Worm (Caenorhabditis elegans): ENCODE results near the gene srh-61.

ce11 chrII:12494067-12494477 is 22.1 kb downstream of the srh-61 start:
- TF ChIP-seq lim-6 (tag; optimal IDR thresholded peaks at IDR 0.05) (no peak), unc-3 (GFP tag; conservative IDR thresholded peaks at IDR 0.05) (no peak), unc-3 (tag; optimal IDR thresholded peaks at IDR 0.05) (no peak), ama-1 (optimal IDR thresholded peaks at IDR 0.05) (no peak), pqm-1 (tag; optimal IDR thresholded peaks at IDR 0.05) (no peak), nfya-1 (tag; optimal IDR thresholded peaks at IDR 0.05) (no peak), dve-1 (tag; optimal IDR thresholded peaks at IDR 0.05) (no peak), hlh-13 (GFP tag; optimal IDR thresholded peaks at IDR 0.05) (no peak), nhr-11 (tag; optimal IDR thresholded peaks at IDR 0.05) (no peak), sox-4 (tag; optimal IDR thresholded peaks at IDR 0.05) (no peak), hlh-30 (tag; optimal IDR thresholded peaks at IDR 0.05; ENCODE audit: insufficient read depth) (no peak), ceh-14 (tag; optimal IDR thresholded peaks at IDR 0.05) (no peak), hlh-6 (tag; optimal IDR thresholded peaks at IDR 0.05) (no peak), madf-2 (tag; optimal IDR thresholded peaks at IDR 0.05) (no peak)

Measured in whole organism, late embryonic.